Worm (Caenorhabditis elegans) whole organism, L1 larva: ENCODE results near the gene srx-112.

Experiments used
- F16B12.6 ChIP-seq: fragments of 150-350 bp; optimal IDR thresholded peaks from 2 replicates; lab custom pipeline; 2014; ENCODE audit warnings: missing biosample characterization, missing genetic modification characterization
- dpl-1 ChIP-seq, 3 experiments: fragments of 150-350 bp in 2 of 3; sonication (generic microtip) in 1 of 3; optimal IDR thresholded peaks; 2 replicates each; lab custom pipeline; 2014 to 2017; ENCODE audit warnings: missing biosample characterization in 3 of 3, missing genetic modification characterization in 3 of 3, missing genetic modification reagents in 3 of 3
- nhr-237 ChIP-seq: fragments of 150-350 bp; optimal IDR thresholded peaks from 2 replicates; lab custom pipeline; 2014; ENCODE audit warnings: missing biosample characterization, missing genetic modification characterization
- pag-3 ChIP-seq: sonication (generic microtip); optimal IDR thresholded peaks from 2 replicates; lab custom pipeline; 2017; ENCODE audit warnings: missing genetic modification characterization, mild to moderate bottlenecking, missing compliant biosample characterization, antibody characterized with exemption, borderline replicate concordance; ENCODE audit not compliant: insufficient read depth
- xbp-1 ChIP-seq: sonication (generic microtip); optimal IDR thresholded peaks from 2 replicates; lab custom pipeline; 2016; ENCODE audit warnings: missing genetic modification characterization, missing compliant biosample characterization

DNA sequence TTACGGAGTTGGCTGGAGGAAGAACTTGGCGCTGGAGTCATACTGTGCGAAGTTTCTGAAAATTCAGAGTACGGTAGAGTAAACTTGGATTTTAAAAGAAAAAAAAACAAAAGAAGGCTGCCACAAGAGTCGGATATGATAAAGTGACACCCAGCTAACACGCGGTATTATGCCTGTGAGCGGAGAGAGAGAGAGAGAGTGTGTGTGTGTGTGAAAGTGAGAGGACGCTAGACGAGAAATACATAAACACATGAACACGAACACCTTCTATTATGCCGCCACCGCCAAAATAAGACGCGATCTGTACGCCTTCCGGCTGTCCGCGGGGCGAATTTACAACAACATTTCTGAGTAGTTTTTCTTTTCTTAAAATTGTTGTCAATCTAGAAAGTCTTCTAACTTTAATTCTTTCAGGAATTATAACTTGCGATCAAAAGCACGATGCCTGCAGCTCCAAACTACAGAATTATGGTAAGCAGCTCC lies 27.5 kb downstream of the srx-112 start, which contains the start of gene F12E12.6:
- TF ChIP-seq xbp-1 (no peak), dpl-1 (GFP tag; optimal IDR thresholded peaks at IDR 0.05; lab: Kevin White, UChicago) (no peak), F16B12.6 (no peak), nhr-237 (no peak), pag-3 (tag; lab: Kevin White, UChicago) (no peak)
